Worm (Caenorhabditis elegans) whole organism, early embryonic: ENCODE data around the gene Y17G7B.8.

Source experiments
- F13C5.2 ChIP-seq: sonication (generic microtip); optimal IDR thresholded peaks from 2 replicates; lab custom pipeline; 2017; ENCODE audit warnings: mild to moderate bottlenecking, missing genetic modification characterization, inconsistent platforms, missing compliant biosample characterization
- aly-1 ChIP-seq: sonication (generic microtip); optimal IDR thresholded peaks from 2 replicates; lab custom pipeline; 2016; ENCODE audit warnings: missing genetic modification characterization, missing compliant biosample characterization
- ama-1 ChIP-seq: fragments of 150-350 bp; optimal IDR thresholded peaks from 2 replicates; lab custom pipeline; 2014
- ceh-13 ChIP-seq: fragments of 200-800 bp; sonication (Bioruptor generic); optimal IDR thresholded peaks from 2 replicates; lab custom pipeline; 2018; ENCODE audit warnings: mild to moderate bottlenecking, missing genetic modification characterization, missing compliant biosample characterization
- ceh-36 ChIP-seq: sonication (generic microtip); optimal IDR thresholded peaks from 2 replicates; lab custom pipeline; 2016; ENCODE audit warnings: missing genetic modification characterization, inconsistent platforms, missing compliant biosample characterization
- ets-7 ChIP-seq: sonication (generic microtip); optimal IDR thresholded peaks from 2 replicates; lab custom pipeline; 2016; ENCODE audit warnings: missing genotype, missing genetic modification characterization, missing compliant biosample characterization
- flt-1 ChIP-seq: fragments of 200-800 bp; sonication (Bioruptor generic); IDR thresholded peaks from 2 replicates; pipeline ENCODE4 v1.3.6; 2022; ENCODE audit warnings: missing genetic modification characterization, missing compliant biosample characterization
- hmbx-1 ChIP-seq: sonication (generic microtip); optimal IDR thresholded peaks from 2 replicates; lab custom pipeline; 2016; ENCODE audit warnings: mild to moderate bottlenecking, missing genetic modification characterization, missing compliant biosample characterization
- hmg-4 ChIP-seq: fragments of 200-800 bp; sonication (Bioruptor generic); optimal IDR thresholded peaks from 2 replicates; lab custom pipeline; 2018; ENCODE audit warnings: mild to moderate bottlenecking, missing genetic modification characterization, missing compliant biosample characterization
- pes-1 ChIP-seq: fragments of 200-800 bp; sonication (Bioruptor generic); IDR thresholded peaks from 2 replicates; pipeline ENCODE4 v1.3.6; 2022; ENCODE audit warnings: missing genetic modification reagents, missing genetic modification characterization, missing compliant biosample characterization
- scrt-1 ChIP-seq: fragments of 200-800 bp; sonication (Bioruptor generic); IDR thresholded peaks from 2 replicates; pipeline ENCODE4 v1.3.6; 2022; ENCODE audit warnings: missing genetic modification characterization, missing compliant biosample characterization
- sea-1 ChIP-seq: fragments of 200-800 bp; sonication (Bioruptor generic); conservative IDR thresholded peaks from 2 replicates; pipeline ENCODE4 v1.3.6; 2022; ENCODE audit warnings: missing genetic modification characterization, missing compliant biosample characterization
- tbx-11 ChIP-seq: fragments of 200-800 bp; sonication (Bioruptor generic); IDR thresholded peaks from 2 replicates; pipeline ENCODE4 v1.3.6; 2022; ENCODE audit warnings: missing genetic modification characterization, missing compliant biosample characterization
- tbx-37 ChIP-seq: fragments of 200-800 bp; sonication (Bioruptor generic); conservative IDR thresholded peaks from 2 replicates; pipeline ENCODE4 v1.3.6; 2022; ENCODE audit warnings: missing genetic modification reagents, missing genetic modification characterization, missing compliant biosample characterization
- tra-4 ChIP-seq: sonication (generic microtip); optimal IDR thresholded peaks from 2 replicates; lab custom pipeline; 2017; ENCODE audit warnings: missing genetic modification characterization, missing compliant biosample characterization

Y17G7B.8 gene

ce11 chrII:11977363-11977762 lies 50.2 kb downstream of the Y17G7B.8 start, which contains the start of gene Y17G7B.21:
Gene Y17G7B.21 (minus strand): TSS chrII:11977661.
- TF ChIP-seq ceh-36 (tag; lab: Kevin White, UChicago), result no peak
- peak; percentile 57; the same call in 1 of the 2 replicates for TF ChIP-seq scrt-1 (GFP tag; lab: Robert Waterston, UW)
- TF ChIP-seq ceh-13 (GFP tag; lab: Kevin White, UChicago), result no peak
- TF ChIP-seq tbx-11 (GFP tag; lab: Robert Waterston, UW), result no peak
- no peak for TF ChIP-seq hmbx-1
- TF ChIP-seq ets-7 (tag; lab: Kevin White, UChicago), result no peak
- peak; percentile 78 for TF ChIP-seq ama-1
- peak; percentile 34 for TF ChIP-seq hmg-4 (GFP tag; lab: Kevin White, UChicago)
- TF ChIP-seq flt-1 (GFP tag; lab: Robert Waterston, UW), result peak; percentile 32; the same call in 1 of the 2 replicates

ce11 chrII:11976727-11977259 lies 50.8 kb downstream of the Y17G7B.8 start:
- TF ChIP-seq tra-4 (tag; lab: Kevin White, UChicago), result no peak
- no peak for TF ChIP-seq hmbx-1
- TF ChIP-seq sea-1 (GFP tag; lab: Robert Waterston, UW), result no peak
- TF ChIP-seq aly-1 (tag; lab: Kevin White, UChicago), result no peak
- TF ChIP-seq flt-1 (GFP tag; lab: Robert Waterston, UW), result no peak
- TF ChIP-seq tbx-11 (GFP tag; lab: Robert Waterston, UW), result no peak
- no peak for TF ChIP-seq ceh-13 (GFP tag; lab: Kevin White, UChicago)
- no peak for TF ChIP-seq pes-1 (GFP tag; lab: Robert Waterston, UW)
- no peak for TF ChIP-seq ceh-36 (tag; lab: Kevin White, UChicago)
- no peak for TF ChIP-seq hmg-4 (GFP tag; lab: Kevin White, UChicago)
- TF ChIP-seq tbx-37 (GFP tag; lab: Robert Waterston, UW), result no peak
- no peak for TF ChIP-seq F13C5.2 (tag; lab: Kevin White, UChicago)
